Fruit fly (Drosophila melanogaster) whole organism, wandering third instar larva: ENCODE results near the gene CG32228.

Source experiments
- CG32264 ChIP-seq: fragments of 200-800 bp; sonication (Bioruptor generic); optimal IDR thresholded peaks from 2 replicates; lab custom pipeline; 2016; ENCODE audit warnings: missing biosample characterization, missing genetic modification characterization
- GATAd ChIP-seq: sonication (Bioruptor generic); optimal IDR thresholded peaks from 2 replicates; lab custom pipeline; 2016; ENCODE audit warnings: missing biosample characterization, missing genetic modification characterization
- Hnf4 ChIP-seq: fragments of 200-800 bp; sonication (Bioruptor generic); optimal IDR thresholded peaks from 2 replicates; lab custom pipeline; 2016; ENCODE audit warnings: missing biosample characterization, mild to moderate bottlenecking, missing genetic modification characterization
- dsf ChIP-seq: sonication (Bioruptor generic); optimal IDR thresholded peaks from 2 replicates; lab custom pipeline; 2016; ENCODE audit warnings: missing biosample characterization, missing genetic modification characterization, borderline replicate concordance
- pan ChIP-seq: fragments of >200 bp; optimal IDR thresholded peaks from 2 replicates; lab custom pipeline; 2017
- psq ChIP-seq: fragments of 200-800 bp; sonication (Bioruptor generic); optimal IDR thresholded peaks from 3 replicates; lab custom pipeline; 2017; ENCODE audit warnings: missing biosample characterization, mild to moderate bottlenecking, missing genetic modification characterization, moderate library complexity
- usp ChIP-seq: fragments of >200 bp; optimal IDR thresholded peaks from 2 replicates; lab custom pipeline; 2017; ENCODE audit warnings: missing biosample characterization, missing genetic modification characterization

- TF ChIP-seq Hnf4 (GFP tag; lab: Kevin White, UChicago) (no peak), usp (GFP tag; lab: Kevin White, UChicago) (no peak), GATAd (GFP tag; lab: Kevin White, UChicago) (no peak), CG32264 (GFP tag; lab: Kevin White, UChicago) (no peak), pan (lab: Kevin White, UChicago) (no peak), dsf (GFP tag; lab: Kevin White, UChicago) (no peak), psq (no peak)
Observed at dm6 chr3L:20299110-20299509, 33.5 kb downstream of the CG32228 start, which contains the start of gene SCCRO4.
